Worm (Caenorhabditis elegans) whole organism, L4/young adult: ENCODE measurements around the gene ssup-72.

Source experiments
- W03F9.2 ChIP-seq: fragments of 150-350 bp; optimal IDR thresholded peaks from 2 replicates; lab custom pipeline; 2014; ENCODE audit warnings: missing biosample characterization, missing genetic modification characterization
- dao-5 ChIP-seq: sonication (generic microtip); optimal IDR thresholded peaks from 2 replicates; lab custom pipeline; 2016; ENCODE audit warnings: missing genotype, missing genetic modification characterization, moderate library complexity, missing compliant biosample characterization
- him-1 ChIP-seq: sonication (generic microtip); optimal IDR thresholded peaks from 2 replicates; lab custom pipeline; 2016; ENCODE audit warnings: missing genotype, missing genetic modification reagents, missing genetic modification characterization, missing compliant biosample characterization

DNA sequence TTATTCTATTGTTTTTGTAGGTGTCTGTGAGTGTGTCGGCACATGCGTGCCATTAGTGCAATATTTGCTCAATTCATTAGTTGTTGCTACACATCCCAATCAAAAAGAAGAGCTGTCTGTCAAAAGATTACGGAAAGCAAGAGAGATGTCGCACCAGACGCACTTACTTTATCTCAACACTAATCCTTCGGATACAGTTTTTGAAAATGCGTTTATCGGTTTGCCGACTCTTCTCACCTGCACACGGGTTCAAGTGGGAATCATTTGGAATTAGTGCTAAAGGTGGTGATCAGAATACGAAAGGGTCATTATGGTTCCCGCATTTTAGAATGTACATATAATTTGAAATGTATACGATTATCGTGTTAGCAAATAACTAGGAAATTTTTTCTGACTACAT is 24.9 kb downstream of the ssup-72 start:
- TF ChIP-seq him-1 (tag; lab: Kevin White, UChicago) (no peak), dao-5 (tag; lab: Kevin White, UChicago) (no peak), W03F9.2 (tag; lab: Kevin White, UChicago) (no peak)
